Fruit fly (Drosophila melanogaster) whole organism, embryonic: Measurements from ENCODE around the gene CG17839.

Experiments used
- Bdp1 ChIP-seq: fragments of 200-800 bp; sonication (Bioruptor generic); optimal IDR thresholded peaks from 3 replicates; lab custom pipeline; 2016; ENCODE audit warnings: missing biosample characterization, missing genetic modification characterization
- CG12744 ChIP-seq: fragments of 200-800 bp; sonication (Bioruptor generic); optimal IDR thresholded peaks from 2 replicates; lab custom pipeline; 2016; ENCODE audit warnings: missing biosample characterization, missing genetic modification characterization
- CG13123 ChIP-seq: fragments of 200-800 bp; sonication (Bioruptor generic); optimal IDR thresholded peaks from 2 replicates; lab custom pipeline; 2016; ENCODE audit warnings: missing biosample characterization, missing genetic modification characterization
- CG14441 ChIP-seq: fragments of 200-800 bp; sonication (Bioruptor generic); IDR thresholded peaks from 2 replicates; pipeline ENCODE4 v1.3.6; 2022; ENCODE audit warnings: missing biosample characterization, missing genetic modification characterization
- CG17186 ChIP-seq: fragments of 200-800 bp; sonication (Bioruptor generic); optimal IDR thresholded peaks from 3 replicates; lab custom pipeline; 2017; ENCODE audit warnings: missing biosample characterization, missing genetic modification reagents, missing genetic modification characterization
- CG17385 ChIP-seq: fragments of 200-800 bp; sonication (Bioruptor generic); optimal IDR thresholded peaks from 3 replicates; lab custom pipeline; 2018; ENCODE audit warnings: missing biosample characterization, mild to moderate bottlenecking, missing genetic modification characterization
- CG17802 ChIP-seq: fragments of 200-800 bp; sonication (Bioruptor generic); optimal IDR thresholded peaks from 2 replicates; lab custom pipeline; 2018; ENCODE audit warnings: missing biosample characterization, mild to moderate bottlenecking, missing genetic modification characterization, moderate library complexity
- CG18262 ChIP-seq: fragments of 200-800 bp; optimal IDR thresholded peaks from 3 replicates; lab custom pipeline; 2019; ENCODE audit warnings: missing biosample characterization, mild to moderate bottlenecking, missing genetic modification characterization, moderate library complexity
- CG18476 ChIP-seq: fragments of 200-800 bp; sonication (Bioruptor generic); optimal IDR thresholded peaks from 2 replicates; lab custom pipeline; 2016; ENCODE audit warnings: missing biosample characterization, mild to moderate bottlenecking, missing genetic modification characterization
- CG2199 ChIP-seq: fragments of 200-800 bp; sonication (Bioruptor generic); IDR thresholded peaks from 3 replicates; pipeline ENCODE4 v1.3.6; 2022; ENCODE audit warnings: missing biosample characterization, missing genetic modification characterization
- CG2712 ChIP-seq: fragments of 200-800 bp; optimal IDR thresholded peaks from 3 replicates; lab custom pipeline; 2019; ENCODE audit warnings: missing biosample characterization, mild to moderate bottlenecking, missing genetic modification characterization, moderate library complexity
- CG6654 ChIP-seq: fragments of 200-800 bp; sonication (Bioruptor generic); optimal IDR thresholded peaks from 2 replicates; lab custom pipeline; 2017; ENCODE audit warnings: missing biosample characterization, mild to moderate bottlenecking, missing genetic modification characterization
- CTCF ChIP-seq: fragments of 200-800 bp; sonication (Bioruptor generic); optimal IDR thresholded peaks from 2 replicates; lab custom pipeline; 2017; ENCODE audit warnings: missing biosample characterization, mild to moderate bottlenecking, missing genetic modification characterization, moderate library complexity
- Doc3 ChIP-seq: fragments of 200-800 bp; sonication (Bioruptor generic); IDR thresholded peaks from 3 replicates; pipeline ENCODE4 v1.3.6; 2022; ENCODE audit warnings: missing biosample characterization, missing genetic modification characterization; ENCODE audit not compliant: partially characterized antibody
- Ets65A ChIP-seq: fragments of 200-800 bp; sonication (Bioruptor generic); peaks from one replicate; lab custom pipeline; 2016; ENCODE audit warnings: missing biosample characterization, missing genetic modification characterization
- HLH3B ChIP-seq: fragments of 200-800 bp; sonication (Bioruptor generic); IDR thresholded peaks from 2 replicates; pipeline ENCODE4 v1.3.6; 2022; ENCODE audit warnings: missing biosample characterization, missing genetic modification characterization
- HmgZ ChIP-seq: fragments of 200-800 bp; sonication (Bioruptor generic); optimal IDR thresholded peaks from 2 replicates; lab custom pipeline; 2018; ENCODE audit warnings: missing biosample characterization, mild to moderate bottlenecking, missing genetic modification characterization
- Opbp ChIP-seq: fragments of 200-800 bp; sonication (Bioruptor generic); IDR thresholded peaks from 3 replicates; pipeline ENCODE4 v1.3.6; 2022; ENCODE audit warnings: missing biosample characterization, missing genetic modification characterization; ENCODE audit not compliant: partially characterized antibody
- Pdp1 ChIP-seq, 2 experiments: fragments of 200-800 bp; sonication (Bioruptor generic); optimal IDR thresholded peaks; 3 replicates each; lab custom pipeline; 2016; ENCODE audit warnings: missing biosample characterization in 2 of 2, missing genetic modification characterization in 2 of 2, mild to moderate bottlenecking in 1 of 2, moderate library complexity in 1 of 2
- Sin3A ChIP-seq: fragments of >200 bp; optimal IDR thresholded peaks from 2 replicates; lab custom pipeline; 2018
- Sry-δ ChIP-seq: fragments of 200-800 bp; sonication (Bioruptor generic); optimal IDR thresholded peaks from 2 replicates; lab custom pipeline; 2016; ENCODE audit warnings: missing biosample characterization, missing genetic modification characterization
- ase ChIP-seq: fragments of 200-800 bp; sonication (Bioruptor generic); IDR thresholded peaks from 3 replicates; pipeline ENCODE4 v1.3.6; 2022; ENCODE audit warnings: missing biosample characterization, missing genetic modification characterization
- bbx ChIP-seq: fragments of 200-800 bp; sonication (Bioruptor generic); IDR thresholded peaks from 2 replicates; pipeline ENCODE4 v1.3.6; 2022; ENCODE audit warnings: missing biosample characterization, missing genetic modification characterization; ENCODE audit not compliant: partially characterized antibody
- chn ChIP-seq: fragments of 200-800 bp; sonication (Bioruptor generic); optimal IDR thresholded peaks from 2 replicates; lab custom pipeline; 2016; ENCODE audit warnings: missing biosample characterization, missing genetic modification characterization
- croc ChIP-seq: fragments of 200-800 bp; sonication (Bioruptor generic); conservative IDR thresholded peaks from 3 replicates; pipeline ENCODE4 v1.3.6; 2022; ENCODE audit warnings: missing biosample characterization, missing genetic modification characterization
- eyg ChIP-seq: fragments of 200-800 bp; sonication (Bioruptor generic); optimal IDR thresholded peaks from 3 replicates; lab custom pipeline; 2016; ENCODE audit warnings: missing biosample characterization, missing genetic modification characterization
- fd64A ChIP-seq: fragments of 200-800 bp; sonication (Bioruptor generic); optimal IDR thresholded peaks from 3 replicates; lab custom pipeline; 2018; ENCODE audit warnings: missing biosample characterization, mild to moderate bottlenecking, missing genetic modification characterization
- fru ChIP-seq: fragments of >200 bp; optimal IDR thresholded peaks from 2 replicates; lab custom pipeline; 2017
- gem ChIP-seq: fragments of 200-800 bp; sonication (Bioruptor generic); optimal IDR thresholded peaks from 2 replicates; lab custom pipeline; 2019; ENCODE audit warnings: missing biosample characterization, mild to moderate bottlenecking, missing genetic modification characterization, moderate library complexity
- her ChIP-seq: fragments of 200-800 bp; sonication (Bioruptor generic); optimal IDR thresholded peaks from 2 replicates; lab custom pipeline; 2016; ENCODE audit warnings: missing biosample characterization, missing genetic modification characterization
- hkb ChIP-seq, 2 experiments: fragments of 200-800 bp in 1 of 2; fragments of >200 bp in 1 of 2; sonication (Bioruptor generic) in 1 of 2; IDR thresholded peaks in 1 of 2; optimal IDR thresholded peaks in 1 of 2; 2 replicates each; pipeline versions ENCODE4 v1.3.6 to Lab custom; 2017 to 2022; ENCODE audit warnings: missing biosample characterization in 1 of 2, missing genetic modification characterization in 1 of 2
- kay ChIP-seq: fragments of 200-800 bp; sonication (Bioruptor generic); optimal IDR thresholded peaks from 2 replicates; lab custom pipeline; 2016; ENCODE audit warnings: missing biosample characterization, missing genetic modification characterization
- ken ChIP-seq: fragments of 200-800 bp; sonication (Bioruptor generic); IDR thresholded peaks from 3 replicates; pipeline ENCODE4 v1.3.6; 2022; ENCODE audit warnings: missing biosample characterization, missing genetic modification characterization
- klu ChIP-seq: fragments of 200-800 bp; sonication (Bioruptor generic); IDR thresholded peaks from 2 replicates; pipeline ENCODE4 v1.3.6; 2022; ENCODE audit warnings: missing biosample characterization, missing genetic modification characterization
- nerfin-2 ChIP-seq: fragments of 200-800 bp; sonication (Bioruptor generic); IDR thresholded peaks from 2 replicates; pipeline ENCODE4 v1.3.6; 2022; ENCODE audit warnings: missing biosample characterization, missing genetic modification characterization; ENCODE audit not compliant: partially characterized antibody
- onecut ChIP-seq: fragments of 200-800 bp; sonication (Bioruptor generic); IDR thresholded peaks from 2 replicates; pipeline ENCODE4 v1.3.6; 2022; ENCODE audit warnings: missing biosample characterization, missing genetic modification characterization
- otp ChIP-seq: fragments of 200-800 bp; sonication (Bioruptor generic); IDR thresholded peaks from 3 replicates; pipeline ENCODE4, ENCODE4 v1.3.6; 2022; ENCODE audit warnings: missing biosample characterization, missing genetic modification characterization
- pita ChIP-seq: fragments of 200-800 bp; sonication (Bioruptor generic); optimal IDR thresholded peaks from 2 replicates; lab custom pipeline; 2017; ENCODE audit warnings: missing biosample characterization, mild to moderate bottlenecking, missing genetic modification characterization
- prd ChIP-seq, 3 experiments: fragments of >200 bp in 2 of 3; fragments of 200-800 bp in 1 of 3; sonication (Bioruptor generic) in 1 of 3; optimal IDR thresholded peaks in 2 of 3; IDR thresholded peaks in 1 of 3; 2 replicates in 2 of 3; 3 replicates in 1 of 3; pipeline versions ENCODE4 v1.3.6 to Lab custom; 2017 to 2022; ENCODE audit warnings: missing biosample characterization in 1 of 3, missing genetic modification characterization in 1 of 3
- psq ChIP-seq: fragments of 200-800 bp; sonication (Bioruptor generic); optimal IDR thresholded peaks from 2 replicates; lab custom pipeline; 2017; ENCODE audit warnings: missing biosample characterization, missing genetic modification characterization
- ro ChIP-seq: fragments of 200-800 bp; sonication (Bioruptor generic); IDR thresholded peaks from 2 replicates; pipeline ENCODE4 v1.3.6; 2022; ENCODE audit warnings: missing biosample characterization, missing genetic modification characterization
- run ChIP-seq: fragments of 200-800 bp; sonication (Bioruptor generic); optimal IDR thresholded peaks from 3 replicates; lab custom pipeline; 2018; ENCODE audit warnings: missing biosample characterization, mild to moderate bottlenecking, missing genetic modification characterization
- sna ChIP-seq: fragments of 200-800 bp; sonication (Bioruptor generic); IDR thresholded peaks from 2 replicates; pipeline ENCODE4 v1.3.6; 2022; ENCODE audit warnings: missing biosample characterization, missing genetic modification characterization; ENCODE audit not compliant: partially characterized antibody
- so ChIP-seq: fragments of 200-800 bp; sonication (Bioruptor generic); IDR thresholded peaks from 3 replicates; pipeline ENCODE4 v1.3.6; 2022; ENCODE audit warnings: missing biosample characterization, missing genetic modification characterization
- sqz ChIP-seq: fragments of 200-800 bp; sonication (Bioruptor generic); optimal IDR thresholded peaks from 3 replicates; lab custom pipeline; 2018; ENCODE audit warnings: missing biosample characterization, mild to moderate bottlenecking, missing genetic modification characterization
- stc ChIP-seq: fragments of 200-800 bp; sonication (Bioruptor generic); IDR thresholded peaks from 2 replicates; pipeline ENCODE4 v1.3.6; 2022; ENCODE audit warnings: missing biosample characterization, missing genetic modification characterization
- sug ChIP-seq: fragments of 200-800 bp; optimal IDR thresholded peaks from 2 replicates; lab custom pipeline; 2019; ENCODE audit warnings: missing biosample characterization, mild to moderate bottlenecking, missing genetic modification characterization, moderate library complexity
- z ChIP-seq: fragments of 200-800 bp; sonication (Bioruptor generic); IDR thresholded peaks from 3 replicates; pipeline ENCODE4 v1.3.6; 2022; ENCODE audit warnings: missing biosample characterization, missing genetic modification characterization
- zfh1 ChIP-seq: fragments of 200-800 bp; sonication (Bioruptor generic); IDR thresholded peaks from 3 replicates; pipeline ENCODE4 v1.3.6; 2022; ENCODE audit warnings: missing biosample characterization, missing genetic modification characterization

Gene CG17839

DNA sequence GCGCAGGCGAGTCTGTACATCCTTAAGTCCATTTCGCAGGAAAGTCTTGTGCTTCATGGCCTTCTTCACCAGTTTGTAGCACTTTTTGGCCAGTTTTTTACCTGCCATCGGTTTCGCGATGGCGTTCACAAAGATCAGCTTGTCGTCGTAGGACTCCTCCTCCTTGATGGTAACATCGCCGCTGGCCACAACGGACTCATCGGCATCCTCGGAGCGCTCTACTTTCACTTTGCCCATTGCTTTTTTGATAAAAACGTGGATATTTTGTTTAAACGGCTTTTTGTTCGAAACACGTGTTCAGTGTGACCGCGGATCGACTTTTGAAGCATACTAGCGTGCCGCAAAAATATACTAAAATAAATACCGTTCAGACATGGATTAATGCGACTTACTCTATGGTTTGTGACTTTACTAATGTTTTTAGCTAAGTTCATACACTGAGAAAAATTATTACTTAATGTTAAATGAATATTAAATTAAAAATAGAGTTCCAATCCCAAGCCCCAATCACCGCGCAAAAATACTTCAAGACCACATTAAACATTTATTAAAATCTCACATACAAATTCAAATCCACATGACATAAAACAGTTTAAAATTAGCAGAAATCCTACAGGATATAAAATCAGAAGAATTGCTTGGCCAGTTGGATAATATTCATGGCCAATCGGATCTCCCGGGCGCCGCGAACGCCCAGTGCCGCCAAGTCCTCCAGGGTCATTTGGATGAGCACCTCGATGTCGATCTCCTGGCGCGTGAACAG, 2.9 kb upstream of the CG17839 start, which contains the start of gene NHP2 (continued):
- TF ChIP-seq stc (peak; percentile 84), ase (peak; percentile 84), CG13123 (GFP tag; lab: Kevin White, UChicago) (peak; percentile 48), z (peak; percentile 50; the same call in 1 of the 3 replicates), psq (GFP tag; lab: Kevin White, UChicago) (peak; percentile 72), zfh1 (GFP tag; lab: Robert Waterston, UW) (peak; percentile 79), fru (lab: Kevin White, UChicago) (no peak), CG17385 (GFP tag; lab: Kevin White, UChicago) (no peak), Ets65A (GFP tag; lab: Kevin White, UChicago) (peak; percentile 92), chn (GFP tag; lab: Kevin White, UChicago) (peak; percentile 73), CG6654 (GFP tag; lab: Kevin White, UChicago) (peak; percentile 51), her (no peak), CG14441 (peak; percentile 71; the same call in 1 of the 2 replicates), so (GFP tag; lab: Robert Waterston, UW) (peak; percentile 80; the same call in 2 of the 3 replicates), Doc3 (GFP tag; lab: Robert Waterston, UW) (no peak), Pdp1 (GFP tag; optimal IDR thresholded peaks at IDR 0.05; lab: Kevin White, UChicago) (peak in 1 of 2 experiments; percentile 65), bbx (GFP tag; lab: Robert Waterston, UW) (no peak), croc (GFP tag; lab: Robert Waterston, UW) (no peak), otp (GFP tag; lab: Robert Waterston, UW) (peak; percentile 82; the same call in 2 of the 3 replicates), CG2199 (GFP tag; lab: Robert Waterston, UW) (0 out of 3 replicates have a peak, but pooled peaks have one; percentile 33), Opbp (GFP tag; lab: Robert Waterston, UW) (no peak), sug (no peak), CG17186 (GFP tag; lab: Kevin White, UChicago) (peak; percentile 18), HLH3B (peak; percentile 77), CG18476 (GFP tag; lab: Kevin White, UChicago) (peak; percentile 75), prd (optimal IDR thresholded peaks at IDR 0.05; lab: Kevin White, UChicago) (no peak), prd (GFP tag; IDR thresholded peaks at IDR 0.05; lab: Robert Waterston, UW) (peak; percentile 83), CG2712 (tag; lab: Kevin White, UChicago) (peak; percentile 88), onecut (peak; percentile 80), gem (tag; lab: Kevin White, UChicago) (peak; percentile 90), ro (no peak), ken (GFP tag; lab: Robert Waterston, UW) (no peak; the same call in 1 of the 3 replicates), sqz (GFP tag; lab: Kevin White, UChicago) (no peak), HmgZ (tag; lab: Kevin White, UChicago) (peak; percentile 85), Sin3A (lab: Kevin White, UChicago) (peak; percentile 22), eyg (peak; percentile 45), fd64A (GFP tag; lab: Kevin White, UChicago) (no peak), klu (GFP tag; lab: Robert Waterston, UW) (peak; percentile 43; the same call in 1 of the 2 replicates), kay (GFP tag; lab: Kevin White, UChicago) (peak; percentile 44), Sry-δ (GFP tag; lab: Kevin White, UChicago) (peak; percentile 7), CG18262 (tag; lab: Kevin White, UChicago) (peak; percentile 82), run (tag; lab: Kevin White, UChicago) (peak; percentile 73), nerfin-2 (GFP tag; lab: Robert Waterston, UW) (no peak), CTCF (GFP tag; lab: Kevin White, UChicago) (peak; percentile 68), sna (no peak), CG17802 (tag; lab: Kevin White, UChicago) (peak; percentile 53), hkb (optimal IDR thresholded peaks at IDR 0.05; lab: Kevin White, UChicago) (no peak), hkb (GFP tag; IDR thresholded peaks at IDR 0.05; lab: Robert Waterston, UW) (peak; percentile 94), Bdp1 (GFP tag; lab: Kevin White, UChicago) (peak; percentile 53), pita (GFP tag; lab: Kevin White, UChicago) (peak; percentile 79), CG12744 (GFP tag; lab: Kevin White, UChicago) (peak; percentile 82)
